Fruit fly (Drosophila melanogaster): Measurements from ENCODE around the gene Acp76A.

- TF ChIP-seq CG34367 (tag; optimal IDR thresholded peaks at IDR 0.05) (peak; percentile 64), gl (tag; optimal IDR thresholded peaks at IDR 0.05) (peak; percentile 18), EcR (GFP tag; optimal IDR thresholded peaks at IDR 0.05) (no peak), CG10348 (GFP tag; IDR thresholded peaks at IDR 0.05) (peak; percentile 42; the same call in 1 of the 2 replicates), Snoo (tag; optimal IDR thresholded peaks at IDR 0.05) (peak; percentile 61), CG12605 (GFP tag; IDR thresholded peaks at IDR 0.05) (peak; percentile 64), Pif1B (GFP tag; optimal IDR thresholded peaks at IDR 0.05) (peak; percentile 70), D1 (tag; optimal IDR thresholded peaks at IDR 0.05) (no peak), fd96Ca (GFP tag; IDR thresholded peaks at IDR 0.05) (no peak; the same call in 2 of the 3 replicates), Pif1A (GFP tag; optimal IDR thresholded peaks at IDR 0.05) (no peak)
Observed at dm6 chr3L:19097665-19098082, 45.8 kb upstream of the Acp76A start, which contains the start of the genes Naxd and CG14079.

Measured in whole organism, pupa.